Worm (Caenorhabditis elegans) whole organism, L1 larva: ENCODE data around the gene C06E1.11.

Experiments used
- aly-2 ChIP-seq: fragments of 150-350 bp; optimal IDR thresholded peaks from 2 replicates; lab custom pipeline; 2014; ENCODE audit warnings: missing biosample characterization, missing genetic modification characterization
- fos-1 ChIP-seq: fragments of 150-350 bp; optimal IDR thresholded peaks from 2 replicates; lab custom pipeline; 2014; ENCODE audit warnings: missing biosample characterization, missing genetic modification characterization
- lin-39 ChIP-seq: fragments of 150-350 bp; optimal IDR thresholded peaks from 2 replicates; lab custom pipeline; 2014; ENCODE audit warnings: missing biosample characterization, missing genetic modification reagents, missing genetic modification characterization
- skn-1 ChIP-seq: fragments of 150-350 bp; optimal IDR thresholded peaks from 2 replicates; lab custom pipeline; 2014; ENCODE audit warnings: missing biosample characterization, missing genetic modification characterization
- snu-23 ChIP-seq: sonication (generic microtip); optimal IDR thresholded peaks from 2 replicates; lab custom pipeline; 2016; ENCODE audit warnings: missing genetic modification characterization, missing compliant biosample characterization
- unc-130 ChIP-seq: fragments of 150-350 bp; optimal IDR thresholded peaks from 2 replicates; lab custom pipeline; 2017; ENCODE audit warnings: missing biosample characterization, missing genetic modification characterization, inconsistent platforms
- ztf-4 ChIP-seq: fragments of 150-350 bp; optimal IDR thresholded peaks from 2 replicates; lab custom pipeline; 2014; ENCODE audit warnings: missing biosample characterization, missing genetic modification characterization

- TF ChIP-seq skn-1 (tag; lab: Kevin White, UChicago) (no peak), unc-130 (tag; lab: Kevin White, UChicago) (no peak), ztf-4 (tag; lab: Kevin White, UChicago) (no peak), snu-23 (GFP tag; lab: Kevin White, UChicago) (no peak), lin-39 (tag; lab: Kevin White, UChicago) (no peak), fos-1 (tag; lab: Kevin White, UChicago) (no peak), aly-2 (tag; lab: Kevin White, UChicago) (no peak)
These were observed 46.2 kb downstream of the C06E1.11 start for ce11 chrIII:8570289-8570688.
